Worm (Caenorhabditis elegans) whole organism, L2 larva: ENCODE data around the gene Y39G8B.2.

Source experiments
- aly-2 ChIP-seq: fragments of 150-350 bp; optimal IDR thresholded peaks from 2 replicates; lab custom pipeline; 2014; ENCODE audit warnings: missing biosample characterization, missing genetic modification characterization
- ama-1 ChIP-seq: fragments of 150-350 bp; optimal IDR thresholded peaks from 2 replicates; lab custom pipeline; 2018; ENCODE audit warnings: inconsistent platforms
- egl-27 ChIP-seq: sonication (generic microtip); optimal IDR thresholded peaks from 3 replicates; lab custom pipeline; 2017; ENCODE audit warnings: missing biosample characterization, missing genetic modification reagents, missing genetic modification characterization
- lin-11 ChIP-seq: fragments of 150-350 bp; sonication (generic microtip); optimal IDR thresholded peaks from 2 replicates; lab custom pipeline; 2014; ENCODE audit warnings: missing biosample characterization, missing genetic modification characterization, inconsistent platforms, mixed read lengths
- lsy-2 ChIP-seq, 2 experiments: fragments of 150-350 bp in 1 of 2; sonication (generic microtip) in 1 of 2; optimal IDR thresholded peaks; 2 replicates each; lab custom pipeline; 2014 to 2017; ENCODE audit warnings: missing biosample characterization in 2 of 2, missing genetic modification characterization in 2 of 2
- mab-5 ChIP-seq: fragments of 150-350 bp; optimal IDR thresholded peaks from 2 replicates; lab custom pipeline; 2014; ENCODE audit warnings: missing biosample characterization, missing genetic modification characterization
- mdl-1 ChIP-seq, 2 experiments: fragments of 150-350 bp in 1 of 2; sonication (generic microtip) in 1 of 2; optimal IDR thresholded peaks; 2 replicates each; lab custom pipeline; 2017; ENCODE audit warnings: missing biosample characterization in 2 of 2, missing genetic modification characterization in 2 of 2
- nhr-6 ChIP-seq: fragments of 150-350 bp; optimal IDR thresholded peaks from 2 replicates; lab custom pipeline; 2014; ENCODE audit warnings: missing biosample characterization, missing genetic modification characterization
- sma-3 ChIP-seq: sonication (generic microtip); optimal IDR thresholded peaks from 2 replicates; lab custom pipeline; 2016; ENCODE audit warnings: missing genetic modification reagents, missing genetic modification characterization, missing compliant biosample characterization
- snpc-4 ChIP-seq: fragments of 150-350 bp; optimal IDR thresholded peaks from 2 replicates; lab custom pipeline; 2014; ENCODE audit warnings: missing biosample characterization, missing genetic modification characterization
- unc-39 ChIP-seq: fragments of 150-350 bp; optimal IDR thresholded peaks from 2 replicates; lab custom pipeline; 2014; ENCODE audit warnings: missing biosample characterization, missing genetic modification characterization
- unc-62 ChIP-seq: fragments of 150-350 bp; optimal IDR thresholded peaks from 2 replicates; lab custom pipeline; 2014; ENCODE audit warnings: missing biosample characterization, missing genetic modification reagents, missing genetic modification characterization
- zag-1 ChIP-seq: fragments of 150-350 bp; optimal IDR thresholded peaks from 2 replicates; lab custom pipeline; 2014; ENCODE audit warnings: missing biosample characterization, missing genetic modification characterization
- ztf-11 ChIP-seq: sonication (generic microtip); optimal IDR thresholded peaks from 2 replicates; lab custom pipeline; 2017; ENCODE audit warnings: missing biosample characterization, missing genetic modification characterization

ce11 chrII:14004770-14005169 lies 28.7 kb upstream of the Y39G8B.2 start:
- no peak for TF ChIP-seq egl-27 (tag; lab: Kevin White, UChicago)
- no peak for TF ChIP-seq mdl-1 (tag; optimal IDR thresholded peaks at IDR 0.05; lab: Kevin White, UChicago)
- no peak for TF ChIP-seq nhr-6 (tag; lab: Kevin White, UChicago)
- TF ChIP-seq unc-39 (tag; lab: Kevin White, UChicago): no peak
- TF ChIP-seq ama-1 (lab: Kevin White, UChicago): no peak
- no peak for TF ChIP-seq lin-11 (tag; lab: Kevin White, UChicago)
- TF ChIP-seq ztf-11 (tag; lab: Kevin White, UChicago): no peak
- no peak for TF ChIP-seq sma-3 (GFP tag; lab: Kevin White, UChicago)
- no peak for TF ChIP-seq mab-5 (tag; lab: Kevin White, UChicago)
- TF ChIP-seq lsy-2 (tag; optimal IDR thresholded peaks at IDR 0.05; lab: Kevin White, UChicago): no peak
- TF ChIP-seq snpc-4 (tag; lab: Kevin White, UChicago): no peak
- TF ChIP-seq unc-62: no peak
- no peak for TF ChIP-seq aly-2 (tag; lab: Kevin White, UChicago)
- no peak for TF ChIP-seq zag-1 (tag; lab: Kevin White, UChicago)
